Fruit fly (Drosophila melanogaster): ENCODE measurements around the gene gdl.
A peak's percentile ranks its signal among the peaks of the same experiment; 100 is the strongest.

gdl gene

dm6 chr3L:15548843-15549242 is 39.6 kb downstream of the gdl start:
- peak; percentile 0 for TF ChIP-seq CG7045 (GFP tag; optimal IDR thresholded peaks at IDR 0.05)
- TF ChIP-seq kay (GFP tag; ENCODE audit: borderline replicate concordance) = no peak
- no peak for TF ChIP-seq toe (GFP tag; optimal IDR thresholded peaks at IDR 0.05)
- TF ChIP-seq cic (GFP tag; optimal IDR thresholded peaks at IDR 0.05) = peak; percentile 2
- no peak for TF ChIP-seq Mnt (GFP tag; optimal IDR thresholded peaks at IDR 0.05)
- TF ChIP-seq CG12768 (GFP tag; optimal IDR thresholded peaks at IDR 0.05) = no peak
- TF ChIP-seq Hr96 (GFP tag; optimal IDR thresholded peaks at IDR 0.05) = no peak
- peak; percentile 12 for TF ChIP-seq CG33017 (tag; optimal IDR thresholded peaks at IDR 0.05)
- peak; percentile 3 for TF ChIP-seq CG11617 (GFP tag; optimal IDR thresholded peaks at IDR 0.05)
- TF ChIP-seq cnc (optimal IDR thresholded peaks at IDR 0.05) = no peak
- no peak for TF ChIP-seq Crg-1 (GFP tag; optimal IDR thresholded peaks at IDR 0.05)

- TF ChIP-seq CG5204 (GFP tag; optimal IDR thresholded peaks at IDR 0.05) (no peak), kay (GFP tag; ENCODE audit: borderline replicate concordance) (peak; percentile 95), tj (GFP tag; optimal IDR thresholded peaks at IDR 0.05) (peak; percentile 86), CG7045 (GFP tag; optimal IDR thresholded peaks at IDR 0.05) (peak; percentile 27), pad (GFP tag; optimal IDR thresholded peaks at IDR 0.05) (peak; percentile 94), CG14711 (tag; optimal IDR thresholded peaks at IDR 0.05) (peak; percentile 65), CG1620 (GFP tag; optimal IDR thresholded peaks at IDR 0.05) (no peak), CG11617 (GFP tag; optimal IDR thresholded peaks at IDR 0.05) (peak; percentile 14), cnc (optimal IDR thresholded peaks at IDR 0.05) (no peak), Mnt (GFP tag; optimal IDR thresholded peaks at IDR 0.05) (peak; percentile 59), cic (GFP tag; optimal IDR thresholded peaks at IDR 0.05) (peak; percentile 72), toe (GFP tag; optimal IDR thresholded peaks at IDR 0.05) (no peak), CG33017 (tag; optimal IDR thresholded peaks at IDR 0.05) (peak; percentile 59), ovo (GFP tag; optimal IDR thresholded peaks at IDR 0.05) (no peak), bab1 (GFP tag; optimal IDR thresholded peaks at IDR 0.05) (peak; percentile 68), Clk (GFP tag; optimal IDR thresholded peaks at IDR 0.05) (peak; percentile 54), Crg-1 (GFP tag; optimal IDR thresholded peaks at IDR 0.05) (no peak), CG12768 (GFP tag; optimal IDR thresholded peaks at IDR 0.05) (peak; percentile 96), Hr96 (GFP tag; optimal IDR thresholded peaks at IDR 0.05) (no peak), CG7101 (tag; optimal IDR thresholded peaks at IDR 0.05) (peak; percentile 45)
Measured at dm6 chr3L:15553993-15554644, 44.9 kb downstream of the gdl start, which contains the start of gene AGO2. Gene AGO2, plus strand, starts transcription at chr3L:15554113.

Data from whole organism, adult.